Fruit fly (Drosophila melanogaster): ENCODE results near the gene Syx7.
A peak's percentile ranks its signal among the peaks of the same experiment; 100 is the strongest.

Syx7 gene

dm6 chr3L:21496502-21496864, 50.8 kb downstream of the Syx7 start:
- TF ChIP-seq CG10348 (GFP tag; IDR thresholded peaks at IDR 0.05) (no peak), CG32121 (GFP tag; IDR thresholded peaks at IDR 0.05) (no peak), CG17806 (tag; optimal IDR thresholded peaks at IDR 0.05) (no peak)

dm6 chr3L:21496865-21497634, 51.4 kb downstream of the Syx7 start, which contains the start of gene Hr78:
Gene Hr78, minus strand, starts transcription at chr3L:21497494.
- TF ChIP-seq D1 (tag; optimal IDR thresholded peaks at IDR 0.05) (peak; percentile 75), CG15710 (tag; optimal IDR thresholded peaks at IDR 0.05) (peak; percentile 84), Ets98B (GFP tag; IDR thresholded peaks at IDR 0.05) (no peak; the same call in 1 of the 2 replicates), gl (tag; optimal IDR thresholded peaks at IDR 0.05) (peak; percentile 19), CG4496 (GFP tag; IDR thresholded peaks at IDR 0.05) (peak; percentile 63; the same call in 2 of the 3 replicates), CG9948 (tag; optimal IDR thresholded peaks at IDR 0.05) (peak; percentile 83), EcR (GFP tag; optimal IDR thresholded peaks at IDR 0.05) (peak; percentile 77), CG34367 (tag; optimal IDR thresholded peaks at IDR 0.05) (peak; percentile 60), rn (GFP tag; IDR thresholded peaks at IDR 0.05) (no peak), fd96Ca (GFP tag; IDR thresholded peaks at IDR 0.05) (peak; percentile 46; the same call in 1 of the 3 replicates), CG17806 (tag; optimal IDR thresholded peaks at IDR 0.05) (peak; percentile 75), CG13204 (GFP tag; optimal IDR thresholded peaks at IDR 0.05) (no peak), Pif1B (GFP tag; optimal IDR thresholded peaks at IDR 0.05) (peak; percentile 65), CG12605 (GFP tag; IDR thresholded peaks at IDR 0.05) (peak; percentile 35), CG10348 (GFP tag; IDR thresholded peaks at IDR 0.05) (no peak), Pif1A (GFP tag; optimal IDR thresholded peaks at IDR 0.05) (no peak), CG8159 (tag; optimal IDR thresholded peaks at IDR 0.05) (peak; percentile 84), Snoo (tag; optimal IDR thresholded peaks at IDR 0.05) (peak; percentile 71), CG32121 (GFP tag; IDR thresholded peaks at IDR 0.05) (peak; percentile 73), CG8301 (tag; optimal IDR thresholded peaks at IDR 0.05) (peak; percentile 81)

Measured in whole organism, pupa.